Fruit fly (Drosophila melanogaster) whole organism, embryonic: Measurements from ENCODE around the gene Sfp70A4.

Experiments used
- Aef1 ChIP-seq: fragments of 200-800 bp; sonication (Bioruptor generic); IDR thresholded peaks from 3 replicates; pipeline ENCODE4 v1.3.6; 2022; ENCODE audit warnings: missing biosample characterization, missing genetic modification characterization
- Asciz ChIP-seq: fragments of 200-800 bp; sonication (Bioruptor generic); optimal IDR thresholded peaks from 2 replicates; lab custom pipeline; 2017; ENCODE audit warnings: missing biosample characterization, mild to moderate bottlenecking, missing genetic modification characterization, missing genetic modification reagents
- Awh ChIP-seq: fragments of 200-800 bp; sonication (Bioruptor generic); IDR thresholded peaks from 2 replicates; pipeline ENCODE4, ENCODE4 v1.3.6; 2022; ENCODE audit warnings: missing biosample characterization, missing genetic modification characterization
- CG10267 ChIP-seq: fragments of 200-800 bp; sonication (Bioruptor generic); optimal IDR thresholded peaks from 2 replicates; lab custom pipeline; 2018; ENCODE audit warnings: missing biosample characterization, mild to moderate bottlenecking, missing genetic modification characterization, moderate library complexity
- CG12391 ChIP-seq: fragments of 200-800 bp; sonication (Bioruptor generic); optimal IDR thresholded peaks from 3 replicates; lab custom pipeline; 2018; ENCODE audit warnings: missing biosample characterization, mild to moderate bottlenecking, missing genetic modification characterization, moderate library complexity
- CG14441 ChIP-seq: fragments of 200-800 bp; sonication (Bioruptor generic); IDR thresholded peaks from 2 replicates; pipeline ENCODE4 v1.3.6; 2022; ENCODE audit warnings: missing biosample characterization, missing genetic modification characterization
- CG14710 ChIP-seq: fragments of 200-800 bp; sonication (Bioruptor generic); optimal IDR thresholded peaks from 3 replicates; lab custom pipeline; 2019; ENCODE audit warnings: missing biosample characterization, mild to moderate bottlenecking, missing genetic modification characterization, moderate library complexity
- CG17186 ChIP-seq: fragments of 200-800 bp; sonication (Bioruptor generic); optimal IDR thresholded peaks from 3 replicates; lab custom pipeline; 2017; ENCODE audit warnings: missing biosample characterization, missing genetic modification reagents, missing genetic modification characterization
- CG17359 ChIP-seq: fragments of 200-800 bp; sonication (Bioruptor generic); optimal IDR thresholded peaks from 3 replicates; lab custom pipeline; 2018; ENCODE audit warnings: missing biosample characterization, mild to moderate bottlenecking, missing genetic modification characterization, moderate library complexity
- CG17361 ChIP-seq: fragments of 200-800 bp; sonication (Bioruptor generic); IDR thresholded peaks from 3 replicates; pipeline ENCODE4 v1.3.6; 2022; ENCODE audit warnings: missing biosample characterization, missing genetic modification characterization
- CG17829 ChIP-seq: fragments of 200-800 bp; optimal IDR thresholded peaks from 2 replicates; lab custom pipeline; 2019; ENCODE audit warnings: missing biosample characterization, mild to moderate bottlenecking, missing genetic modification characterization, moderate library complexity
- CG2199 ChIP-seq: fragments of 200-800 bp; sonication (Bioruptor generic); IDR thresholded peaks from 3 replicates; pipeline ENCODE4 v1.3.6; 2022; ENCODE audit warnings: missing biosample characterization, missing genetic modification characterization
- CG2712 ChIP-seq: fragments of 200-800 bp; optimal IDR thresholded peaks from 3 replicates; lab custom pipeline; 2019; ENCODE audit warnings: missing biosample characterization, mild to moderate bottlenecking, missing genetic modification characterization, moderate library complexity
- CG30403 ChIP-seq: fragments of 200-800 bp; sonication (Bioruptor generic); optimal IDR thresholded peaks from 3 replicates; lab custom pipeline; 2016; ENCODE audit warnings: missing biosample characterization, missing genetic modification characterization
- CG3065 ChIP-seq: fragments of 200-800 bp; sonication (Bioruptor generic); optimal IDR thresholded peaks from 2 replicates; lab custom pipeline; 2016; ENCODE audit warnings: missing biosample characterization, missing genetic modification characterization
- CG32772 ChIP-seq: fragments of 200-800 bp; sonication (Bioruptor generic); IDR thresholded peaks from 2 replicates; pipeline ENCODE4 v1.3.6; 2022; ENCODE audit warnings: missing biosample characterization, missing genetic modification characterization
- CG3726 ChIP-seq: fragments of 200-800 bp; sonication (Bioruptor generic); IDR thresholded peaks from 3 replicates; pipeline ENCODE4, ENCODE4 v1.3.6; 2022; ENCODE audit warnings: missing biosample characterization, missing genetic modification characterization
- CG4360 ChIP-seq: fragments of 200-800 bp; sonication (Bioruptor generic); IDR thresholded peaks from 2 replicates; pipeline ENCODE4 v1.3.6; 2022; ENCODE audit warnings: missing biosample characterization, missing genetic modification characterization
- CG4424 ChIP-seq: fragments of 200-800 bp; sonication (Bioruptor generic); optimal IDR thresholded peaks from 3 replicates; lab custom pipeline; 2016; ENCODE audit warnings: missing biosample characterization, missing genetic modification characterization
- CG5245 ChIP-seq: fragments of 200-800 bp; sonication (Bioruptor generic); optimal IDR thresholded peaks from 3 replicates; lab custom pipeline; 2016; ENCODE audit warnings: missing biosample characterization, missing genetic modification characterization
- CG6254 ChIP-seq: fragments of 200-800 bp; sonication (Bioruptor generic); optimal IDR thresholded peaks from 3 replicates; lab custom pipeline; 2017; ENCODE audit warnings: mild to moderate bottlenecking, missing biosample characterization, missing genetic modification reagents, missing genetic modification characterization
- CG6813 ChIP-seq: fragments of 200-800 bp; sonication (Bioruptor generic); optimal IDR thresholded peaks from 2 replicates; lab custom pipeline; 2017; ENCODE audit warnings: missing biosample characterization, missing genetic modification characterization, mild to moderate bottlenecking, moderate library complexity, missing genetic modification reagents
- CG9727 ChIP-seq: fragments of 200-800 bp; sonication (Bioruptor generic); optimal IDR thresholded peaks from 3 replicates; lab custom pipeline; 2017; ENCODE audit warnings: missing biosample characterization, mild to moderate bottlenecking, missing genetic modification characterization
- CTCF ChIP-seq: fragments of 200-800 bp; sonication (Bioruptor generic); optimal IDR thresholded peaks from 2 replicates; lab custom pipeline; 2017; ENCODE audit warnings: missing biosample characterization, mild to moderate bottlenecking, missing genetic modification characterization, moderate library complexity
- Dfd ChIP-seq, 2 experiments: fragments of >200 bp; optimal IDR thresholded peaks; 2 replicates each; lab custom pipeline; 2017; ENCODE audit warnings: missing biosample characterization in 2 of 2, missing genetic modification characterization in 2 of 2
- Dref ChIP-seq: fragments of 200-800 bp; sonication (Bioruptor generic); IDR thresholded peaks from 2 replicates; pipeline ENCODE4 v1.3.6; 2022; ENCODE audit warnings: missing biosample characterization, missing genetic modification characterization
- Kr ChIP-seq: fragments of 200-800 bp; sonication (Bioruptor generic); optimal IDR thresholded peaks from 2 replicates; lab custom pipeline; 2017; ENCODE audit warnings: missing biosample characterization, mild to moderate bottlenecking, missing genetic modification characterization
- NC2β ChIP-seq: fragments of 200-800 bp; sonication (Bioruptor generic); optimal IDR thresholded peaks from 2 replicates; lab custom pipeline; 2016; ENCODE audit warnings: missing biosample characterization, missing genetic modification characterization
- Optix ChIP-seq: fragments of 200-800 bp; sonication (Bioruptor generic); IDR thresholded peaks from 3 replicates; pipeline ENCODE4 v1.3.6; 2022; ENCODE audit warnings: missing biosample characterization, missing genetic modification characterization
- Pdp1 ChIP-seq, 2 experiments: fragments of 200-800 bp; sonication (Bioruptor generic); optimal IDR thresholded peaks; 3 replicates each; lab custom pipeline; 2016; ENCODE audit warnings: missing biosample characterization in 2 of 2, missing genetic modification characterization in 2 of 2, mild to moderate bottlenecking in 1 of 2, moderate library complexity in 1 of 2
- Ptx1 ChIP-seq: fragments of 200-800 bp; sonication (Bioruptor generic); IDR thresholded peaks from 2 replicates; pipeline ENCODE4 v1.3.6; 2022; ENCODE audit warnings: missing biosample characterization, missing genetic modification characterization
- Sox100B ChIP-seq: fragments of 200-800 bp; sonication (Bioruptor generic); optimal IDR thresholded peaks from 3 replicates; lab custom pipeline; 2018; ENCODE audit warnings: missing biosample characterization, mild to moderate bottlenecking, missing genetic modification characterization
- Tbp ChIP-seq: fragments of >200 bp; optimal IDR thresholded peaks from 2 replicates; lab custom pipeline; 2018; ENCODE audit warnings: missing biosample characterization, missing genetic modification characterization
- az2 ChIP-seq: fragments of 200-800 bp; sonication (Bioruptor generic); optimal IDR thresholded peaks from 3 replicates; lab custom pipeline; 2016; ENCODE audit warnings: missing biosample characterization, missing genetic modification characterization
- cad ChIP-seq: fragments of >200 bp; optimal IDR thresholded peaks from 2 replicates; lab custom pipeline; 2017; ENCODE audit warnings: missing biosample characterization, missing genetic modification characterization
- cwo ChIP-seq: fragments of 200-800 bp; sonication (Bioruptor generic); optimal IDR thresholded peaks from 3 replicates; lab custom pipeline; 2017; ENCODE audit warnings: missing biosample characterization, missing genetic modification characterization, mild to moderate bottlenecking, moderate library complexity, missing genetic modification reagents
- dmrt11E ChIP-seq: fragments of 200-800 bp; sonication (Bioruptor generic); optimal IDR thresholded peaks from 3 replicates; lab custom pipeline; 2018; ENCODE audit warnings: missing biosample characterization, mild to moderate bottlenecking, missing genetic modification characterization, moderate library complexity
- dmrt99B ChIP-seq: fragments of 200-800 bp; sonication (Bioruptor generic); optimal IDR thresholded peaks from 2 replicates; lab custom pipeline; 2018; ENCODE audit warnings: missing biosample characterization, mild to moderate bottlenecking, missing genetic modification characterization, moderate library complexity
- jumu ChIP-seq: fragments of 200-800 bp; sonication (Bioruptor generic); optimal IDR thresholded peaks from 3 replicates; lab custom pipeline; 2016; ENCODE audit warnings: missing biosample characterization, missing genetic modification characterization
- kah ChIP-seq: fragments of 200-800 bp; sonication (Bioruptor generic); optimal IDR thresholded peaks from 2 replicates; lab custom pipeline; 2018; ENCODE audit warnings: missing biosample characterization, mild to moderate bottlenecking, missing genetic modification characterization
- kay ChIP-seq: fragments of 200-800 bp; sonication (Bioruptor generic); optimal IDR thresholded peaks from 2 replicates; lab custom pipeline; 2016; ENCODE audit warnings: missing biosample characterization, missing genetic modification characterization
- mam ChIP-seq: fragments of 200-800 bp; sonication (Bioruptor generic); optimal IDR thresholded peaks from 3 replicates; lab custom pipeline; 2016; ENCODE audit warnings: missing biosample characterization, missing genetic modification characterization
- pan ChIP-seq, 4 experiments: fragments of >200 bp in 3 of 4; fragments of 200-800 bp in 1 of 4; sonication (Bioruptor generic) in 1 of 4; optimal IDR thresholded peaks in 3 of 4; IDR thresholded peaks in 1 of 4; 2 replicates each; pipeline versions ENCODE4 v1.3.6 to Lab custom; 2017 to 2022; ENCODE audit warnings: missing biosample characterization in 2 of 4, missing genetic modification characterization in 2 of 4, mixed read lengths in 1 of 4
- prd ChIP-seq, 3 experiments: fragments of >200 bp in 2 of 3; fragments of 200-800 bp in 1 of 3; sonication (Bioruptor generic) in 1 of 3; optimal IDR thresholded peaks in 2 of 3; IDR thresholded peaks in 1 of 3; 2 replicates in 2 of 3; 3 replicates in 1 of 3; pipeline versions ENCODE4 v1.3.6 to Lab custom; 2017 to 2022; ENCODE audit warnings: missing biosample characterization in 1 of 3, missing genetic modification characterization in 1 of 3
- stc ChIP-seq: fragments of 200-800 bp; sonication (Bioruptor generic); IDR thresholded peaks from 2 replicates; pipeline ENCODE4 v1.3.6; 2022; ENCODE audit warnings: missing biosample characterization, missing genetic modification characterization
- tap ChIP-seq: fragments of 200-800 bp; optimal IDR thresholded peaks from 3 replicates; lab custom pipeline; 2019; ENCODE audit warnings: missing biosample characterization, mild to moderate bottlenecking, missing genetic modification characterization, moderate library complexity
- tio ChIP-seq: fragments of 200-800 bp; sonication (Bioruptor generic); optimal IDR thresholded peaks from 2 replicates; lab custom pipeline; 2017; ENCODE audit warnings: missing biosample characterization, missing genetic modification characterization, inconsistent platforms
- tll ChIP-seq, 2 experiments: fragments of 200-800 bp in 1 of 2; fragments of >200 bp in 1 of 2; sonication (Bioruptor generic) in 1 of 2; optimal IDR thresholded peaks; 2 replicates each; lab custom pipeline; 2017 to 2019; ENCODE audit warnings: missing biosample characterization in 2 of 2, missing genetic modification characterization in 2 of 2, mild to moderate bottlenecking in 1 of 2, moderate library complexity in 1 of 2
- ttk ChIP-seq: fragments of 200-800 bp; sonication (Bioruptor generic); IDR thresholded peaks from 2 replicates; pipeline ENCODE4 v2.1.2; 2022; ENCODE audit warnings: missing biosample characterization, missing genetic modification characterization
- zen2 ChIP-seq: fragments of 200-800 bp; sonication (Bioruptor generic); IDR thresholded peaks from 3 replicates; pipeline ENCODE4 v1.3.6; 2022; ENCODE audit warnings: missing biosample characterization, missing genetic modification characterization; ENCODE audit not compliant: partially characterized antibody

The Sfp70A4 gene

DNA sequence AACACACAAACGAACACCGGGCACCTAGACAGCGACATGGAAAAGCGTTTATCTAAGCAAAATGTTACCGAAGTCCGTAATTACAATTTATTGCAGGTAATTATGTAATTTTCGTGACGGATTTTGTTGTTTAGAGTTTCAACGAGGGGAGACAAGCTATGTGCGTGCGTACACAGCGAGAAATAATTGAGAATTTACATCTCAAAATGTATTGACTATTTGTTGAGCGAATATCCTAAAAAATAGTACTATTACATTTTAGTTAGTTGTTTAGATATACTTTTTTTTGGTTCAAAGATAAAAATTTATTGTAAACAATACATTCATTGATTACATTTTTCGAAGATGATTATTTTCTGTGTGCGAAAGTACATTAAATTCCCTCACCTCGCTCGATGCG, 34.4 kb downstream of the Sfp70A4 start (continued):
- peak; percentile 40 for TF ChIP-seq CG4424 (GFP tag; lab: Kevin White, UChicago)
- TF ChIP-seq CG3726 (GFP tag; lab: Robert Waterston, UW) = 0 out of 3 replicates have a peak, but pooled peaks have one; percentile 17
- no peak for TF ChIP-seq NC2β (GFP tag; lab: Kevin White, UChicago)
- peak; percentile 53 for TF ChIP-seq az2 (GFP tag; lab: Kevin White, UChicago)
- peak; percentile 33 for TF ChIP-seq CG17359 (tag; lab: Kevin White, UChicago)
- 0 out of 3 replicates have a peak, but pooled peaks have one; percentile 28 for TF ChIP-seq CG2199 (GFP tag; lab: Robert Waterston, UW)
- peak; percentile 43 for TF ChIP-seq CG12391
- TF ChIP-seq CG5245 (GFP tag; lab: Kevin White, UChicago) = no peak
- TF ChIP-seq Awh (GFP tag; lab: Robert Waterston, UW) = no peak
- peak; percentile 43 for TF ChIP-seq CG9727 (GFP tag; lab: Kevin White, UChicago)
- TF ChIP-seq kah (GFP tag; lab: Kevin White, UChicago) = no peak
- TF ChIP-seq kay (GFP tag; lab: Kevin White, UChicago) = no peak
- peak; percentile 39 for TF ChIP-seq dmrt11E (tag; lab: Kevin White, UChicago)
- no peak for TF ChIP-seq jumu (GFP tag; lab: Kevin White, UChicago)
- peak; percentile 60; the same call in 2 of the 3 replicates for TF ChIP-seq CG17361
- TF ChIP-seq CTCF = no peak
- peak; percentile 49; the same call in 1 of the 2 replicates for TF ChIP-seq CG14441 (GFP tag; lab: Robert Waterston, UW)
- TF ChIP-seq zen2 (GFP tag; lab: Robert Waterston, UW) = no peak
- TF ChIP-seq mam (GFP tag; lab: Kevin White, UChicago) = peak; percentile 14
- TF ChIP-seq CG10267 (tag; lab: Kevin White, UChicago) = peak; percentile 29
- no peak for TF ChIP-seq pan (optimal IDR thresholded peaks at IDR 0.05; lab: Kevin White, UChicago)
- TF ChIP-seq pan (GFP tag; optimal IDR thresholded peaks at IDR 0.05 in 1 of 2, IDR thresholded peaks at IDR 0.05 in 1 of 2) = peak in 1 of 2 experiments; percentile 41
- TF ChIP-seq tll (GFP tag; optimal IDR thresholded peaks at IDR 0.05; lab: Kevin White, UChicago) = no peak
- TF ChIP-seq Aef1 = 0 out of 3 replicates have a peak, but pooled peaks have one; percentile 12
- peak; percentile 5 for TF ChIP-seq CG17829
- TF ChIP-seq Optix = no peak
- TF ChIP-seq dmrt99B = peak; percentile 53
- TF ChIP-seq Kr = no peak
- no peak for TF ChIP-seq CG17186 (GFP tag; lab: Kevin White, UChicago)
- peak; percentile 21 for TF ChIP-seq CG30403 (GFP tag; lab: Kevin White, UChicago)
- peak; percentile 65 for TF ChIP-seq CG2712 (tag; lab: Kevin White, UChicago)
- no peak for TF ChIP-seq CG3065 (GFP tag; lab: Kevin White, UChicago)
- no peak for TF ChIP-seq CG32772 (GFP tag; lab: Robert Waterston, UW)
- no peak for TF ChIP-seq Asciz (GFP tag; lab: Kevin White, UChicago)
- TF ChIP-seq Ptx1 = peak; percentile 53
- no peak for TF ChIP-seq CG6813
- TF ChIP-seq Tbp (GFP tag; lab: Kevin White, UChicago) = no peak
- TF ChIP-seq tio (GFP tag; lab: Kevin White, UChicago) = peak; percentile 41
- peak in 1 of 2 experiments; percentile 53 for TF ChIP-seq Pdp1 (GFP tag; optimal IDR thresholded peaks at IDR 0.05; lab: Kevin White, UChicago)
- no peak for TF ChIP-seq cad (GFP tag; lab: Kevin White, UChicago)
- TF ChIP-seq prd (optimal IDR thresholded peaks at IDR 0.05; lab: Kevin White, UChicago) = no peak
- TF ChIP-seq prd (GFP tag; IDR thresholded peaks at IDR 0.05; lab: Robert Waterston, UW) = 0 out of 3 replicates have a peak, but pooled peaks have one; percentile 15
- TF ChIP-seq ttk (GFP tag; lab: Robert Waterston, UW) = 0 out of 2 replicates have a peak, but pooled peaks have one; percentile 22
- no peak for TF ChIP-seq tap
- no peak for TF ChIP-seq CG6254
- peak; percentile 11 for TF ChIP-seq Sox100B (GFP tag; lab: Kevin White, UChicago)
- TF ChIP-seq stc (GFP tag; lab: Robert Waterston, UW) = peak; percentile 51; the same call in 1 of the 2 replicates
- no peak for TF ChIP-seq Dref (GFP tag; lab: Robert Waterston, UW)
- TF ChIP-seq CG14710 (tag; lab: Kevin White, UChicago) = peak; percentile 20
- no peak for TF ChIP-seq Dfd (GFP tag; optimal IDR thresholded peaks at IDR 0.05; lab: Kevin White, UChicago)
- TF ChIP-seq CG4360 (GFP tag; lab: Robert Waterston, UW) = no peak; the same call in 1 of the 2 replicates
- TF ChIP-seq cwo = no peak
